Worm (Caenorhabditis elegans): Measurements from ENCODE around the gene ran-3.

ce11 chrII:8339108-8339507 lies 14.3 kb upstream of the ran-3 start:
- TF ChIP-seq flt-1 (GFP tag; IDR thresholded peaks at IDR 0.05) (no peak), ref-1 (GFP tag; conservative IDR thresholded peaks at IDR 0.05) (no peak), cog-1 (tag; optimal IDR thresholded peaks at IDR 0.05) (no peak), med-1 (GFP tag; optimal IDR thresholded peaks at IDR 0.05; ENCODE audit: insufficient read depth) (no peak), klf-2 (GFP tag; conservative IDR thresholded peaks at IDR 0.05) (no peak)
